Fruit fly (Drosophila melanogaster): ENCODE measurements around the gene wupA.

DNA sequence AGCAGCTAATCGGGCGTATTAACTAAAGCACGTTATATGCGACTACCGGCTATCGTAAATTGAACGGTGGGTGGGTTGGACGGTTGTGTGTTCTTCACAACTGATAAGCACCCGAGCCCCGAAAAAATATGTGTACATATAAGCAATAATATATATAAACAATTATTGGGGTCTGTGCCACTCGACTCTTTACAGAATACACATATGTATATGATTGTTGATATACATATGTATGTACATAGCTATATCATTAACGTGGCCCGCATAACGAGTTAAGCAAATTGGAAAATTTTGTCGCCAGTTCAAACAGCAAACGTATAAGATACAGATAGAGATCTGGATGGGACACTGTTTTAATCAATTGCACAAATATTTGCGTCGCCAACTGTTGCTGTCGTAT lies 34.0 kb downstream of the wupA start:
- no peak for TF ChIP-seq rgr (GFP tag; optimal IDR thresholded peaks at IDR 0.05)
- no peak for TF ChIP-seq CrebA (GFP tag; optimal IDR thresholded peaks at IDR 0.05; ENCODE audit: borderline replicate concordance)
- TF ChIP-seq psq (GFP tag; optimal IDR thresholded peaks at IDR 0.05) = no peak
- TF ChIP-seq dmrt93B (GFP tag; optimal IDR thresholded peaks at IDR 0.05) = no peak
- TF ChIP-seq pan (optimal IDR thresholded peaks at IDR 0.05) = no peak

Measured in whole organism, wandering third instar larva.